Worm (Caenorhabditis elegans) whole organism, L4 larva: Measurements from ENCODE around the gene spon-1.

Experiments used
- F10B5.3 ChIP-seq: sonication (generic microtip); optimal IDR thresholded peaks from 2 replicates; lab custom pipeline; 2016; ENCODE audit warnings: mild to moderate bottlenecking, missing genetic modification characterization, missing compliant biosample characterization
- F26F4.8 ChIP-seq: fragments of 200-800 bp; sonication (Bioruptor generic); conservative IDR thresholded peaks from 2 replicates; pipeline ENCODE4 v1.3.6; 2022; ENCODE audit warnings: missing genetic modification characterization, missing compliant biosample characterization
- Y75B8A.6 ChIP-seq: fragments of 200-800 bp; sonication (Bioruptor generic); IDR thresholded peaks from 2 replicates; pipeline ENCODE4 v1.3.6; 2022; ENCODE audit warnings: missing genetic modification reagents, missing genetic modification characterization, missing compliant biosample characterization
- ZK546.5 ChIP-seq, 2 experiments: sonication (generic microtip); optimal IDR thresholded peaks; 2 replicates each; lab custom pipeline; 2017; ENCODE audit warnings: missing biosample characterization in 2 of 2, missing genetic modification characterization in 2 of 2
- aly-2 ChIP-seq: sonication (generic microtip); optimal IDR thresholded peaks from 2 replicates; lab custom pipeline; 2018; ENCODE audit warnings: missing biosample characterization, missing genetic modification characterization
- ama-1 ChIP-seq: fragments of 150-350 bp; optimal IDR thresholded peaks from 2 replicates; lab custom pipeline; 2014; ENCODE audit warnings: inconsistent platforms, mixed read lengths
- arid-1 ChIP-seq: fragments of 200-800 bp; sonication (Bioruptor generic); conservative IDR thresholded peaks from 2 replicates; pipeline ENCODE4 v1.3.6; 2022; ENCODE audit warnings: missing genetic modification reagents, missing genetic modification characterization, missing compliant biosample characterization
- ceh-62 ChIP-seq: sonication (generic microtip); optimal IDR thresholded peaks from 2 replicates; lab custom pipeline; 2017; ENCODE audit warnings: missing biosample characterization, missing genetic modification characterization
- ces-1 ChIP-seq: fragments of 150-350 bp; sonication (generic microtip); optimal IDR thresholded peaks from 4 replicates; lab custom pipeline; 2014; ENCODE audit warnings: missing biosample characterization, missing genetic modification reagents, missing genetic modification characterization
- daf-12 ChIP-seq: fragments of 150-350 bp; optimal IDR thresholded peaks from 2 replicates; lab custom pipeline; 2014; ENCODE audit warnings: missing biosample characterization, missing genetic modification reagents, missing genetic modification characterization
- daf-16 ChIP-seq, 3 experiments: sonication (generic microtip); optimal IDR thresholded peaks; 2 replicates each; lab custom pipeline; 2016 to 2017; ENCODE audit warnings: missing genetic modification characterization in 3 of 3, missing genetic modification reagents in 3 of 3, mild to moderate bottlenecking in 2 of 3, missing compliant biosample characterization in 2 of 3, missing biosample characterization in 1 of 3, moderate library complexity in 1 of 3
- daf-8 ChIP-seq: fragments of 200-800 bp; sonication (Bioruptor generic); IDR thresholded peaks from 2 replicates; pipeline ENCODE4 v1.3.6; 2022; ENCODE audit warnings: missing genetic modification characterization, missing compliant biosample characterization
- dmd-8 ChIP-seq: fragments of 200-800 bp; sonication (Bioruptor generic); IDR thresholded peaks from 2 replicates; pipeline ENCODE4 v1.3.6; 2022; ENCODE audit warnings: missing genetic modification characterization, missing compliant biosample characterization
- dve-1 ChIP-seq: sonication (generic microtip); optimal IDR thresholded peaks from 2 replicates; lab custom pipeline; 2017; ENCODE audit warnings: antibody characterized with exemption, mild to moderate bottlenecking, missing genetic modification characterization, missing compliant biosample characterization; ENCODE audit not compliant: insufficient read depth
- hmg-1.1 ChIP-seq: fragments of 200-800 bp; sonication (Bioruptor generic); IDR thresholded peaks from 2 replicates; pipeline ENCODE4 v1.3.6; 2022; ENCODE audit warnings: missing genetic modification reagents, missing genetic modification characterization, missing compliant biosample characterization
- lim-7 ChIP-seq: fragments of 200-800 bp; sonication (Bioruptor generic); IDR thresholded peaks from 2 replicates; pipeline ENCODE4 v1.3.6; 2022; ENCODE audit warnings: missing genetic modification characterization, missing compliant biosample characterization
- lin-13 ChIP-seq: fragments of 150-350 bp; optimal IDR thresholded peaks from 2 replicates; lab custom pipeline; 2014; ENCODE audit warnings: missing biosample characterization, missing genetic modification reagents, missing genetic modification characterization
- lin-15B ChIP-seq: fragments of 150-350 bp; sonication (generic microtip); optimal IDR thresholded peaks from 3 replicates; lab custom pipeline; 2014; ENCODE audit warnings: missing biosample characterization, missing genetic modification characterization
- lin-38 ChIP-seq: fragments of 200-800 bp; sonication (Bioruptor generic); IDR thresholded peaks from 2 replicates; pipeline ENCODE4 v1.3.6; 2022; ENCODE audit warnings: missing genetic modification reagents, missing genetic modification characterization, missing compliant biosample characterization
- lsy-2 ChIP-seq, 2 experiments: fragments of 150-350 bp in 1 of 2; sonication (generic microtip) in 1 of 2; optimal IDR thresholded peaks; 2 replicates each; lab custom pipeline; 2014 to 2017; ENCODE audit warnings: missing biosample characterization in 2 of 2, missing genetic modification characterization in 2 of 2
- madf-9 ChIP-seq: fragments of 200-800 bp; sonication (Bioruptor generic); conservative IDR thresholded peaks from 2 replicates; pipeline ENCODE4 v1.3.6; 2022; ENCODE audit warnings: missing genetic modification reagents, missing genetic modification characterization, missing compliant biosample characterization
- mdt-29 ChIP-seq: fragments of 200-800 bp; sonication (Bioruptor generic); IDR thresholded peaks from 2 replicates; pipeline ENCODE4 v1.3.6; 2022; ENCODE audit warnings: missing genetic modification reagents, missing genetic modification characterization, missing compliant biosample characterization
- nhr-111 ChIP-seq: fragments of 200-800 bp; sonication (Bioruptor generic); optimal IDR thresholded peaks from 2 replicates; lab custom pipeline; 2018; ENCODE audit warnings: mild to moderate bottlenecking, missing genetic modification characterization, missing compliant biosample characterization
- nhr-42 ChIP-seq: fragments of 200-800 bp; sonication (Bioruptor generic); IDR thresholded peaks from 2 replicates; pipeline ENCODE4 v1.3.6; 2022; ENCODE audit warnings: missing genetic modification characterization, missing compliant biosample characterization
- nhr-6 ChIP-seq: fragments of 150-350 bp; optimal IDR thresholded peaks from 2 replicates; lab custom pipeline; 2014; ENCODE audit warnings: missing biosample characterization, missing genetic modification characterization
- nhr-76 ChIP-seq: fragments of 150-350 bp; optimal IDR thresholded peaks from 2 replicates; lab custom pipeline; 2014; ENCODE audit warnings: missing biosample characterization, missing genetic modification characterization
- pha-4 ChIP-seq, 2 experiments: fragments of 150-350 bp in 1 of 2; fragments of 200-800 bp in 1 of 2; sonication (Bioruptor generic) in 1 of 2; IDR thresholded peaks in 1 of 2; optimal IDR thresholded peaks in 1 of 2; 2 replicates each; pipeline versions ENCODE4 v1.3.6 to Lab custom; 2014 to 2022; ENCODE audit warnings: missing genetic modification characterization in 2 of 2, missing genetic modification reagents in 2 of 2, missing biosample characterization in 1 of 2, missing compliant biosample characterization in 1 of 2
- php-3 ChIP-seq: fragments of 200-800 bp; sonication (Bioruptor generic); IDR thresholded peaks from 2 replicates; pipeline ENCODE4 v1.3.6; 2022; ENCODE audit warnings: missing genetic modification reagents, missing genetic modification characterization, missing compliant biosample characterization
- pqm-1 ChIP-seq: sonication (generic microtip); optimal IDR thresholded peaks from 2 replicates; lab custom pipeline; 2017; ENCODE audit warnings: missing biosample characterization, missing genetic modification characterization
- rbr-2 ChIP-seq: sonication (generic microtip); optimal IDR thresholded peaks from 2 replicates; lab custom pipeline; 2016; ENCODE audit warnings: missing genotype, missing genetic modification characterization, missing compliant biosample characterization
- set-16 ChIP-seq: fragments of 200-800 bp; sonication (Bioruptor generic); IDR thresholded peaks from 2 replicates; pipeline ENCODE4 v1.3.6; 2022; ENCODE audit warnings: missing genetic modification reagents, missing genetic modification characterization, missing compliant biosample characterization
- snpc-1.2 ChIP-seq: fragments of 200-800 bp; sonication (Bioruptor generic); IDR thresholded peaks from 2 replicates; pipeline ENCODE4 v1.3.6; 2022; ENCODE audit warnings: missing genetic modification reagents, missing genetic modification characterization, missing compliant biosample characterization
- tra-1 ChIP-seq: fragments of 200-800 bp; sonication (Bioruptor generic); IDR thresholded peaks from 2 replicates; pipeline ENCODE4 v1.3.6; 2022; ENCODE audit warnings: missing genetic modification reagents, missing genetic modification characterization, missing compliant biosample characterization
- zfp-3 ChIP-seq: fragments of 200-800 bp; sonication (Bioruptor generic); conservative IDR thresholded peaks from 2 replicates; pipeline ENCODE4 v1.3.6; 2022; ENCODE audit warnings: missing genetic modification reagents, missing genetic modification characterization, missing compliant biosample characterization
- zip-11 ChIP-seq: fragments of 200-800 bp; sonication (Bioruptor generic); IDR thresholded peaks from 2 replicates; pipeline ENCODE4 v1.3.6; 2022; ENCODE audit warnings: missing genetic modification characterization, missing compliant biosample characterization
- zip-2 ChIP-seq: fragments of 150-350 bp; optimal IDR thresholded peaks from 2 replicates; lab custom pipeline; 2014; ENCODE audit warnings: missing biosample characterization, missing genetic modification characterization
- ztf-7 ChIP-seq: fragments of 150-350 bp; optimal IDR thresholded peaks from 2 replicates; lab custom pipeline; 2014; ENCODE audit warnings: missing biosample characterization, missing genetic modification characterization

spon-1 gene

ce11 chrII:7151969-7152631 lies 35.7 kb downstream of the spon-1 start, which contains the start of gene fust-1 (continued):
- TF ChIP-seq daf-16 (GFP tag; optimal IDR thresholded peaks at IDR 0.05; lab: Kevin White, UChicago) (peak in 1 of 2 experiments; percentile 89), daf-16 (tag; optimal IDR thresholded peaks at IDR 0.05; lab: Kevin White, UChicago) (peak; percentile 67), zip-2 (tag; lab: Kevin White, UChicago) (peak; percentile 76), nhr-111 (GFP tag; lab: Kevin White, UChicago) (no peak), aly-2 (tag; lab: Kevin White, UChicago) (no peak), pha-4 (GFP tag; IDR thresholded peaks at IDR 0.05; lab: Robert Waterston, UW) (peak; percentile 94), pha-4 (tag; optimal IDR thresholded peaks at IDR 0.05; lab: Kevin White, UChicago) (peak; percentile 73), nhr-76 (peak; percentile 71), snpc-1.2 (GFP tag; lab: Robert Waterston, UW) (peak; percentile 78), nhr-42 (GFP tag; lab: Robert Waterston, UW) (peak; percentile 93), dmd-8 (GFP tag; lab: Robert Waterston, UW) (no peak), ces-1 (GFP tag; lab: Kevin White, UChicago) (peak; percentile 59), ama-1 (lab: Kevin White, UChicago) (peak; percentile 72), mdt-29 (peak; percentile 91), tra-1 (GFP tag; lab: Robert Waterston, UW) (peak; percentile 91), lin-38 (GFP tag; lab: Robert Waterston, UW) (peak; percentile 96), Y75B8A.6 (no peak), nhr-6 (tag; lab: Kevin White, UChicago) (peak; percentile 85), php-3 (GFP tag; lab: Robert Waterston, UW) (peak; percentile 86), ceh-62 (tag; lab: Kevin White, UChicago) (no peak), lim-7 (GFP tag; lab: Robert Waterston, UW) (no peak), daf-12 (tag; lab: Kevin White, UChicago) (no peak), F10B5.3 (tag; lab: Kevin White, UChicago) (peak; percentile 89), zip-11 (GFP tag; lab: Robert Waterston, UW) (no peak), F26F4.8 (GFP tag; lab: Robert Waterston, UW) (no peak), ZK546.5 (tag; optimal IDR thresholded peaks at IDR 0.05; lab: Kevin White, UChicago) (peak in 1 of 2 experiments; percentile 64), rbr-2 (tag; lab: Kevin White, UChicago) (peak; percentile 96), lin-13 (peak; percentile 94), dve-1 (peak; percentile 97), lsy-2 (tag; optimal IDR thresholded peaks at IDR 0.05; lab: Kevin White, UChicago) (peak; percentile 80 to 97), daf-8 (GFP tag; lab: Robert Waterston, UW) (no peak), arid-1 (GFP tag; lab: Robert Waterston, UW) (peak; percentile 96), lin-15B (tag; lab: Kevin White, UChicago) (peak; percentile 63)

- TF ChIP-seq set-16 (GFP tag; lab: Robert Waterston, UW): peak; percentile 89
Observed at ce11 chrII:7153095-7153494, 36.7 kb downstream of the spon-1 start.

ce11 chrII:7154711-7155110 lies 38.4 kb downstream of the spon-1 start:
- TF ChIP-seq zfp-3 (GFP tag; lab: Robert Waterston, UW) (no peak), set-16 (GFP tag; lab: Robert Waterston, UW) (peak; percentile 96), ztf-7 (tag; lab: Kevin White, UChicago) (no peak), arid-1 (GFP tag; lab: Robert Waterston, UW) (no peak), madf-9 (GFP tag; lab: Robert Waterston, UW) (no peak), hmg-1.1 (no peak), pqm-1 (tag; lab: Kevin White, UChicago) (no peak)
- TF ChIP-seq, all 104 proteins: peak for 1
